Worm (Caenorhabditis elegans) whole organism, L4/young adult: ENCODE results near the gene irld-56.

ENCODE experiments used
- W03F9.2 ChIP-seq: fragments of 150-350 bp; optimal IDR thresholded peaks from 2 replicates; lab custom pipeline; 2014; ENCODE audit warnings: missing biosample characterization, missing genetic modification characterization
- dao-5 ChIP-seq: sonication (generic microtip); optimal IDR thresholded peaks from 2 replicates; lab custom pipeline; 2016; ENCODE audit warnings: missing genotype, missing genetic modification characterization, moderate library complexity, missing compliant biosample characterization
- him-1 ChIP-seq: sonication (generic microtip); optimal IDR thresholded peaks from 2 replicates; lab custom pipeline; 2016; ENCODE audit warnings: missing genotype, missing genetic modification reagents, missing genetic modification characterization, missing compliant biosample characterization

DNA sequence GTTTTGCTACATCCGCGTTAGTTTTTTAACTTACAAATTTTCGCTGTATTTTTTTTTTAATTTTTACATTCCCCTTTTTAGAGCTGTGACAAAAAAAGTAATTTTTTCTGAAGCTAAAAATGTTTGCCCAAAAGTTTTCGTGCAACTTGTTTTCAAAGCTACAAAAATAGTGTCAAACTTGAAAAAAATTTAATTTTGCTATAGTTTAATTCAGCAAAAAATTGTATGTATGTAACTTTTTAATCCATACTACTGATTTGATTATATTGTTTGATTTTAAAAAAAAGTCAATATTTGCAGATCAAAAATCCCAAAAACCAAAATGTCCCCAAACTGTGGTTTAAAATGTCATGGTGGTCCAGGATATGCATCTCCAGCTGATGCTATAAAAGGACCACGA is 31.1 kb upstream of the irld-56 start, which contains the start of gene semo-1:
- TF ChIP-seq him-1 = no peak
- TF ChIP-seq W03F9.2 = no peak
- no peak for TF ChIP-seq dao-5 (tag; lab: Kevin White, UChicago)
